Worm (Caenorhabditis elegans) whole organism, late embryonic: Measurements from ENCODE around the gene idpc-3.

Experiments used
- C08G9.2 ChIP-seq: sonication (generic microtip); optimal IDR thresholded peaks from 2 replicates; lab custom pipeline; 2016; ENCODE audit warnings: mild to moderate bottlenecking, missing genetic modification characterization, moderate library complexity, missing compliant biosample characterization
- K02D7.2 ChIP-seq: sonication (generic microtip); optimal IDR thresholded peaks from 2 replicates; lab custom pipeline; 2017; ENCODE audit warnings: mild to moderate bottlenecking, missing genetic modification characterization, missing compliant biosample characterization
- K09A11.1 ChIP-seq: sonication (generic microtip); optimal IDR thresholded peaks from 2 replicates; lab custom pipeline; 2017; ENCODE audit warnings: antibody characterized with exemption, mild to moderate bottlenecking, missing genetic modification characterization, missing compliant biosample characterization; ENCODE audit not compliant: insufficient read depth
- T23F11.4 ChIP-seq: fragments of 200-800 bp; sonication (Bioruptor generic); optimal IDR thresholded peaks from 2 replicates; lab custom pipeline; 2018; ENCODE audit warnings: mild to moderate bottlenecking, missing genetic modification characterization, missing compliant biosample characterization
- ahr-1 ChIP-seq: sonication (generic microtip); optimal IDR thresholded peaks from 2 replicates; lab custom pipeline; 2016; ENCODE audit warnings: missing genetic modification characterization, missing compliant biosample characterization
- ama-1 ChIP-seq: fragments of 150-350 bp; optimal IDR thresholded peaks from 2 replicates; lab custom pipeline; 2014
- ceh-19 ChIP-seq: fragments of 200-800 bp; sonication (Bioruptor generic); optimal IDR thresholded peaks from 2 replicates; lab custom pipeline; 2018; ENCODE audit warnings: mild to moderate bottlenecking, missing genetic modification characterization, missing compliant biosample characterization
- ceh-24 ChIP-seq: sonication (generic microtip); optimal IDR thresholded peaks from 2 replicates; lab custom pipeline; 2016; ENCODE audit warnings: mild to moderate bottlenecking, missing genetic modification characterization, missing compliant biosample characterization
- ceh-31 ChIP-seq: sonication (generic microtip); optimal IDR thresholded peaks from 2 replicates; lab custom pipeline; 2016; ENCODE audit warnings: missing genetic modification characterization, missing compliant biosample characterization
- ceh-48 ChIP-seq: sonication (generic microtip); optimal IDR thresholded peaks from 2 replicates; lab custom pipeline; 2016; ENCODE audit warnings: missing genetic modification characterization, inconsistent platforms, missing compliant biosample characterization
- ceh-6 ChIP-seq: fragments of 200-800 bp; sonication (Bioruptor generic); optimal IDR thresholded peaks from 2 replicates; lab custom pipeline; 2018; ENCODE audit warnings: mild to moderate bottlenecking, missing genetic modification characterization, missing compliant biosample characterization
- ceh-9 ChIP-seq: sonication (generic microtip); optimal IDR thresholded peaks from 2 replicates; lab custom pipeline; 2016; ENCODE audit warnings: mild to moderate bottlenecking, missing genetic modification characterization, inconsistent platforms, missing compliant biosample characterization
- che-1 ChIP-seq: sonication (generic microtip); optimal IDR thresholded peaks from 2 replicates; lab custom pipeline; 2016; ENCODE audit warnings: mild to moderate bottlenecking, missing genetic modification characterization, missing compliant biosample characterization
- dmd-4 ChIP-seq: sonication (generic microtip); optimal IDR thresholded peaks from 2 replicates; lab custom pipeline; 2016; ENCODE audit warnings: borderline replicate concordance, missing genetic modification characterization, missing compliant biosample characterization
- elt-4 ChIP-seq: sonication (generic microtip); optimal IDR thresholded peaks from 2 replicates; lab custom pipeline; 2016; ENCODE audit warnings: missing genetic modification characterization, missing compliant biosample characterization
- ets-4 ChIP-seq: sonication (generic microtip); optimal IDR thresholded peaks from 2 replicates; lab custom pipeline; 2016; ENCODE audit warnings: missing genetic modification characterization, missing compliant biosample characterization
- eyg-1 ChIP-seq: sonication (generic microtip); optimal IDR thresholded peaks from 2 replicates; lab custom pipeline; 2016; ENCODE audit warnings: missing genotype, missing genetic modification characterization, missing compliant biosample characterization
- fax-1 ChIP-seq: sonication (generic microtip); optimal IDR thresholded peaks from 2 replicates; lab custom pipeline; 2016; ENCODE audit warnings: missing genotype, missing genetic modification characterization, missing compliant biosample characterization
- fkh-6 ChIP-seq: sonication (generic microtip); optimal IDR thresholded peaks from 2 replicates; lab custom pipeline; 2016; ENCODE audit warnings: missing genetic modification characterization, missing compliant biosample characterization
- gmeb-2 ChIP-seq: sonication (generic microtip); optimal IDR thresholded peaks from 2 replicates; lab custom pipeline; 2016; ENCODE audit warnings: missing genetic modification characterization, inconsistent platforms, missing compliant biosample characterization
- hlh-8 ChIP-seq: sonication (generic microtip); optimal IDR thresholded peaks from 2 replicates; lab custom pipeline; 2016; ENCODE audit warnings: missing genotype, missing genetic modification characterization, missing compliant biosample characterization
- lim-6 ChIP-seq: sonication (generic microtip); optimal IDR thresholded peaks from 2 replicates; lab custom pipeline; 2016; ENCODE audit warnings: missing genetic modification characterization, missing compliant biosample characterization
- lin-11 ChIP-seq: fragments of 200-800 bp; sonication (Bioruptor generic); optimal IDR thresholded peaks from 2 replicates; lab custom pipeline; 2018; ENCODE audit warnings: mild to moderate bottlenecking, missing genetic modification characterization, missing compliant biosample characterization
- mec-3 ChIP-seq: sonication (generic microtip); optimal IDR thresholded peaks from 2 replicates; lab custom pipeline; 2016; ENCODE audit warnings: borderline replicate concordance, missing genetic modification characterization, missing compliant biosample characterization
- nhr-11 ChIP-seq: fragments of 150-350 bp; optimal IDR thresholded peaks from 2 replicates; lab custom pipeline; 2014; ENCODE audit warnings: missing biosample characterization, missing genetic modification characterization
- nhr-232 ChIP-seq: sonication (generic microtip); optimal IDR thresholded peaks from 2 replicates; lab custom pipeline; 2016; ENCODE audit warnings: missing genetic modification characterization, missing compliant biosample characterization
- npax-4 ChIP-seq: sonication (generic microtip); optimal IDR thresholded peaks from 2 replicates; lab custom pipeline; 2016; ENCODE audit warnings: missing genetic modification characterization, missing compliant biosample characterization
- odd-2 ChIP-seq: sonication (generic microtip); optimal IDR thresholded peaks from 2 replicates; lab custom pipeline; 2017; ENCODE audit warnings: antibody characterized with exemption, mild to moderate bottlenecking, missing genetic modification characterization, missing compliant biosample characterization
- pha-2 ChIP-seq: sonication (generic microtip); optimal IDR thresholded peaks from 2 replicates; lab custom pipeline; 2017; ENCODE audit warnings: mild to moderate bottlenecking, missing genetic modification characterization, missing compliant biosample characterization
- pros-1 ChIP-seq: fragments of 150-350 bp; optimal IDR thresholded peaks from 2 replicates; lab custom pipeline; 2014; ENCODE audit warnings: missing biosample characterization, missing genetic modification reagents, missing genetic modification characterization
- sox-2 ChIP-seq: fragments of 200-800 bp; sonication (Bioruptor generic); IDR thresholded peaks from 2 replicates; pipeline ENCODE4 v1.3.6; 2022; ENCODE audit warnings: missing genetic modification reagents, missing genetic modification characterization, missing compliant biosample characterization
- tbx-2 ChIP-seq: sonication (generic microtip); optimal IDR thresholded peaks from 2 replicates; lab custom pipeline; 2016; ENCODE audit warnings: missing genetic modification characterization, missing compliant biosample characterization
- unc-86 ChIP-seq: sonication (generic microtip); optimal IDR thresholded peaks from 2 replicates; lab custom pipeline; 2016; ENCODE audit warnings: missing genetic modification characterization, missing compliant biosample characterization
- ztf-16 ChIP-seq: sonication (generic microtip); optimal IDR thresholded peaks from 2 replicates; lab custom pipeline; 2017; ENCODE audit warnings: missing genetic modification characterization, missing compliant biosample characterization

Gene idpc-3

DNA sequence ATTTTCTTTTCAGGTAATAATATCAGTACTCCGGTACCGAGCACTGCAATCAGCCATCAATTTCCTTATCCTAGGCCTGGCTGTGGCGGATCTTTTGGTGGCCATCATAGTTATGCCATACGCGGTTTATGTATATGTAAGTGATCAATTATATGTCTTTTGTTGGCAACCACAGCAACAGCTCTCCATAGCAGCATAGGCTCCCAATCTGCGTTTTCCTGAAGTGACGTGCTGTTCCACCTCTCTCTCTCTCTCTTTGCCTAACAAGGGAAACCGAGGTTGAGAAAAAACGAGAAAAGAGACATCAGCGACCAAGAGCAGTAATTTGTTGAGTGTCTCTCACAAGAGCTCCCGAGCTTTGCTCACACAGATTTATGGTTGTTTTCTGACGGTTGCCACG lies 19.8 kb downstream of the idpc-3 start:
- no peak for TF ChIP-seq hlh-8 (tag; lab: Kevin White, UChicago)

DNA sequence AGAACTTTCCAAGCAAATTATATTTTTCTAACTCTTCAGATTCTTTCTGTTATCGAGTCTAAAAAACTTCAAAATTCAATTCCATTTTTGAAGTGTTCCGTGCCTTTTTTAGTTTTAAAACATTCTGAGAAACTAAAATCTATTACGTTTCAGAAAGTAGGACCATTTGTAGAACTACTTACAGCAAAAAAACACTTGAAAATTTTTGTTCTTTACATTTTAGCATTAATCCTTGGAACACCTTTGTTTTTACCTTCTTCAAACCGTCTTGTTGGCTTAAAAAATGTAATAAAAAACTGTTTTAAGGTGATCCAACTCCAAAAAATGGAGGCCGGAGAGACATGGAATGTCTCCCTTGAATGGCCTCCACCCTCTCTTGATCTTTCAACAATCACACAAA lies 20.8 kb downstream of the idpc-3 start, which contains the start of gene dop-2:
Gene dop-2, plus strand, starts transcription at position 301 of the 400 bp plus-strand sequence.
- TF ChIP-seq che-1 (tag; lab: Kevin White, UChicago), result no peak
- TF ChIP-seq ama-1 (lab: Kevin White, UChicago), result no peak
- TF ChIP-seq ztf-16, result no peak
- no peak for TF ChIP-seq lim-6 (tag; lab: Kevin White, UChicago)
- TF ChIP-seq fkh-6, result no peak
- no peak for TF ChIP-seq K02D7.2 (tag; lab: Kevin White, UChicago)
- no peak for TF ChIP-seq nhr-11 (tag; lab: Kevin White, UChicago)
- TF ChIP-seq ceh-24 (tag; lab: Kevin White, UChicago), result no peak
- no peak for TF ChIP-seq T23F11.4 (GFP tag; lab: Kevin White, UChicago)
- TF ChIP-seq unc-86 (tag; lab: Kevin White, UChicago), result no peak
- TF ChIP-seq ceh-6 (GFP tag; lab: Kevin White, UChicago), result no peak
- TF ChIP-seq sox-2 (GFP tag; lab: Robert Waterston, UW), result no peak
- TF ChIP-seq, all 69 proteins: peak for 0

DNA sequence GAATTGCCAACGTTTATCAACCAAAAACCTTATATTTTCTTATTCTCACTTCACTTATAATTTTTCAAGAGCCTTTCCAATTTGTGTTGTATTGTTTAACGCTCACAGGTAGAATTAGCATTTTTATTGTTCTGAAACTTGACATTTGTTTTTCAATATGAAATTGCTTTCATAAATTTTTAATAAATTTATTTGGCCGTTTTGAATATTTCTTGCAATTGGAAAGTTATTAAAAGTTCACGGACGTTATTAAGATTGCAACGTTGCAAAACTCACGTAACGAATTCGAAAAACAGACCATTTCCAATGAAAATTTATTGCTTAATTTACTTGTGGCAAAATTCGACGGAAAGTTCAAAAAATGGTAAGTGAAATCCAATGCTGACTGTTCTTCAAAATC lies 38.7 kb downstream of the idpc-3 start, which contains the start of gene K09G1.2:
Gene K09G1.2, plus strand, starts transcription at position 301 of the 400 bp plus-strand sequence.
- TF ChIP-seq unc-86 (tag; lab: Kevin White, UChicago), result no peak
- no peak for TF ChIP-seq K09A11.1 (tag; lab: Kevin White, UChicago)
- no peak for TF ChIP-seq mec-3
- no peak for TF ChIP-seq lin-11 (tag; lab: Kevin White, UChicago)
- no peak for TF ChIP-seq dmd-4
- no peak for TF ChIP-seq elt-4 (tag; lab: Kevin White, UChicago)
- no peak for TF ChIP-seq fkh-6
- TF ChIP-seq pha-2 (tag; lab: Kevin White, UChicago), result no peak
- no peak for TF ChIP-seq K02D7.2 (tag; lab: Kevin White, UChicago)
- TF ChIP-seq ahr-1 (tag; lab: Kevin White, UChicago), result no peak
- no peak for TF ChIP-seq ceh-6 (GFP tag; lab: Kevin White, UChicago)
- TF ChIP-seq nhr-232, result no peak

DNA sequence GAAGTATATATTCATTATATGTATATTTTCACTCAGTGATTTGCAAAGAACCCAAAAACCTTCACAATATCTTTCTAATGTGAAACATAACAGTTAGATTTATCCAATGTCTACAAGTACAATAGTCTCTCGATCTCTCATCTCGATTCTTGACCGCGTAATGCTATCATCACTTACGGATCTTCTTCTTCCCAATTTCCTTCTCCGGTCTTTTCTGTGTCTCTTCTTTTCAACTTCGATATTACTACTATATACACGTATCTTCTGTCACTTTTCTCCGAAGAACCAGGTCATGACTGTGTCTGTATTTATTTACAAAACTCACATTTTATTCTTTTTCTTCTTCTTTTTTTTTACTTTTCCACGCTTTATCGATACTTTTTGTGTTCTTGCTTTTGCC lies 40.4 kb downstream of the idpc-3 start:
- TF ChIP-seq ets-4, result no peak
- no peak for TF ChIP-seq tbx-2 (tag; lab: Kevin White, UChicago)
- TF ChIP-seq npax-4, result no peak

DNA sequence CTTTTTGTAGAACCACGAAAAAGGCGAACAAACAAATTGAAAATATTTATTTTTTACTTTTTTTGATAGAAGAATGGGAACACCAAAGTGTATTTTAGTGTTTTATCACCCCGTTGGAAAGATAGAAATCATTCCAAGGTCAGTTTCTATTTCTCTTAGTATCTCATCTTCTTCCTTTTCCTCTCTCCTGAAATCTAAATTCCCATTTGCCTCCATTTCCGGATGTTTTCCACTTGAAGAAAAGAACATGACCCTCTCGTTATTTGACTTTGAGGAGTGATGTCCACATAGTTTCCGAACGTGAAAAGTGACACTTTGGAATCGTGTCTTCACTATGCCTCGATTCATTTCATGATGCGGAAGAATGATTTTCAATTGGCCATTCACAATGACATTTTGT lies 41.4 kb downstream of the idpc-3 start:
- TF ChIP-seq lin-11 (tag; lab: Kevin White, UChicago) (no peak), eyg-1 (tag; lab: Kevin White, UChicago) (no peak), ceh-48 (tag; lab: Kevin White, UChicago) (no peak), C08G9.2 (tag; lab: Kevin White, UChicago) (no peak), dmd-4 (no peak), ceh-31 (no peak), ceh-19 (no peak), fax-1 (tag; lab: Kevin White, UChicago) (no peak), pros-1 (tag; lab: Kevin White, UChicago) (no peak), odd-2 (tag; lab: Kevin White, UChicago) (no peak), gmeb-2 (tag; lab: Kevin White, UChicago) (no peak), ceh-9 (tag; lab: Kevin White, UChicago) (no peak), ets-4 (no peak), ceh-24 (tag; lab: Kevin White, UChicago) (no peak)
